Worm (Caenorhabditis elegans): ENCODE results near the gene spe-39.

The spe-39 gene

DNA sequence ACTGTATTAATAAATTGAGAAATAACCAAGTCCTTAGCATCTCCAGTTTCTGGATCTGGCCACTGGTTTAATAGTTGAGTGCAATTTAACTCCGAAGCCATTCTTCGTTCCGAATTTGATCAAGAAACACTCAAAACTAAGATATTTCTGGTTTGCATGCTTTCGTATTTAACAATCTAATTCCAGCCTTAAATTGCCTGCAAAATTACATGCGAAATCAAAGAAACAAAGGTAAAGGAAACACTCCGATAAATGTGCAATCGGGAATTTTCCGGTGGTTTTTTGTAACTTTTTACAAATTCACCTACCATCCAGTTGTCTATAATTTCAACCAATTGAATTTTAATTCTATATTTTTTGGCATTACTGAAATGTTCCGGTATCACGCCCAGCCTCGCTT lies 16.6 kb downstream of the spe-39 start, which contains the start of gene dmsr-10:
dmsr-10 (minus strand) TSS at position 101 of the 400 bp plus-strand sequence.
- TF ChIP-seq lin-15B (tag; optimal IDR thresholded peaks at IDR 0.05) = no peak
- TF ChIP-seq aha-1 (tag) = peak; percentile 3

- TF ChIP-seq jun-1 (tag; optimal IDR thresholded peaks at IDR 0.05) (no peak), ceh-28 (tag; optimal IDR thresholded peaks at IDR 0.05) (no peak), snpc-4 (tag; optimal IDR thresholded peaks at IDR 0.05) (no peak), nhr-48 (tag; optimal IDR thresholded peaks at IDR 0.05) (no peak), unc-62 (GFP tag; optimal IDR thresholded peaks at IDR 0.05 in 1 of 2) (no peak), unc-62 (tag; optimal IDR thresholded peaks at IDR 0.05) (no peak), ama-1 (optimal IDR thresholded peaks at IDR 0.05) (no peak), zag-1 (tag; optimal IDR thresholded peaks at IDR 0.05) (no peak), gei-8 (GFP tag; optimal IDR thresholded peaks at IDR 0.05) (no peak), Y5F2A.4 (GFP tag; optimal IDR thresholded peaks at IDR 0.05) (no peak), nhr-10 (tag; optimal IDR thresholded peaks at IDR 0.05) (no peak), nhr-77 (tag; optimal IDR thresholded peaks at IDR 0.05) (no peak), dmd-9 (GFP tag; IDR thresholded peaks at IDR 0.05) (no peak), mep-1 (tag; optimal IDR thresholded peaks at IDR 0.05) (no peak)
These were observed 18.7 kb downstream of the spe-39 start, which contains the start of gene dmsr-11 for ce11 chrV:6803992-6804391. Gene dmsr-11, minus strand, starts transcription at chrV:6804092.

DNA sequence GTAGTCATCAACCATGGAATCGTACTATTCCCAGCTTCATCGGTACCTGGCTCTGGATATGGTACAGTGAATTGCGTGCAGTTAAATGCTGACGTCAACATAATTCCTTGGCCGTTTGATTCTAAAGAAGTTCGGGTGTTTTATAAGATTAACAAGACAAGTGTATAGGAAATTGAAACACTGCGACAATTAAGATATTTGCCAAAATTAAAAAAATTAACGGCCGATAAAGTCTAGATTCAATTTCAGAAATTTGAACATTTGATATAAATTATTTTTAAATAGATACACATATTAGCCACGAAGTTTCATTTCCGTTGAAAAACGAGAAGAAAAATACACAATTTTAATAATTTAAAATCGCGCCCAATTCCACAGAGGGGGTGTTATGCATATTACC lies 21.1 kb downstream of the spe-39 start, which contains the start of gene dmsr-12:
dmsr-12 (minus strand) TSS at position 101 of the 400 bp plus-strand sequence.
- TF ChIP-seq F44E2.7 (GFP tag; IDR thresholded peaks at IDR 0.05) = no peak
- TF ChIP-seq mxl-2 (GFP tag; conservative IDR thresholded peaks at IDR 0.05) = no peak
- no peak for TF ChIP-seq nhr-77 (tag; optimal IDR thresholded peaks at IDR 0.05)

ce11 chrV:6808962-6809361 lies 23.7 kb downstream of the spe-39 start, which contains the start of gene dmsr-16:
Gene dmsr-16, minus strand, starts transcription at chrV:6809062.
- TF ChIP-seq attf-4 (tag; optimal IDR thresholded peaks at IDR 0.05) (no peak), nhr-41 (GFP tag; IDR thresholded peaks at IDR 0.05) (no peak), spr-1 (tag; optimal IDR thresholded peaks at IDR 0.05) (no peak), unc-62 (GFP tag; optimal IDR thresholded peaks at IDR 0.05 in 1 of 2) (peak in 1 of 2 experiments; percentile 34), unc-62 (tag; optimal IDR thresholded peaks at IDR 0.05) (no peak), ztf-7 (tag; optimal IDR thresholded peaks at IDR 0.05) (no peak)

ce11 chrV:6810091-6810490 lies 24.8 kb downstream of the spe-39 start:
- no peak for TF ChIP-seq daf-16 (GFP tag; optimal IDR thresholded peaks at IDR 0.05)
- TF ChIP-seq daf-16 (tag; optimal IDR thresholded peaks at IDR 0.05) = peak; percentile 64
- TF ChIP-seq nhr-76 (tag; optimal IDR thresholded peaks at IDR 0.05) = no peak
- TF ChIP-seq F26F4.8 (GFP tag; conservative IDR thresholded peaks at IDR 0.05) = no peak
- no peak for TF ChIP-seq ceh-82 (tag; optimal IDR thresholded peaks at IDR 0.05)
- peak; percentile 71 for TF ChIP-seq pqm-1 (tag; optimal IDR thresholded peaks at IDR 0.05)
- no peak for TF ChIP-seq lir-3 (tag; optimal IDR thresholded peaks at IDR 0.05)
- TF ChIP-seq skn-1 (tag; optimal IDR thresholded peaks at IDR 0.05) = no peak
- TF ChIP-seq nhr-28 (tag; optimal IDR thresholded peaks at IDR 0.05) = peak; percentile 73

ce11 chrV:6811863-6812262 lies 26.6 kb downstream of the spe-39 start:
- peak; percentile 61 for TF ChIP-seq nhr-28 (tag; optimal IDR thresholded peaks at IDR 0.05)
- TF ChIP-seq snpc-1.2 (GFP tag; IDR thresholded peaks at IDR 0.05) = no peak
- no peak for TF ChIP-seq daf-16 (GFP tag; optimal IDR thresholded peaks at IDR 0.05)
- TF ChIP-seq daf-16 (tag; optimal IDR thresholded peaks at IDR 0.05) = peak; percentile 8
- TF ChIP-seq unc-62 (GFP tag; optimal IDR thresholded peaks at IDR 0.05 in 1 of 2) = peak in 1 of 2 experiments; percentile 40
- no peak for TF ChIP-seq unc-62 (tag; optimal IDR thresholded peaks at IDR 0.05)
- TF ChIP-seq dmd-6 (GFP tag; IDR thresholded peaks at IDR 0.05) = peak; percentile 83
- peak; percentile 89 for TF ChIP-seq pqm-1 (tag; optimal IDR thresholded peaks at IDR 0.05)
- no peak for TF ChIP-seq ctbp-1 (GFP tag; IDR thresholded peaks at IDR 0.05)

Measured in whole organism, L4 larva.